Worm (Caenorhabditis elegans) whole organism, L4 larva: ENCODE data around the gene nspc-15.

Source experiments
- F49E8.2 ChIP-seq: sonication (generic microtip); optimal IDR thresholded peaks from 2 replicates; lab custom pipeline; 2016; ENCODE audit warnings: missing compliant biosample characterization, mild to moderate bottlenecking, missing genetic modification characterization, borderline replicate concordance
- R02D3.7 ChIP-seq: fragments of 150-350 bp; sonication (generic microtip); optimal IDR thresholded peaks from 3 replicates; lab custom pipeline; 2014; ENCODE audit warnings: missing biosample characterization, missing genetic modification characterization
- aly-2 ChIP-seq: sonication (generic microtip); optimal IDR thresholded peaks from 2 replicates; lab custom pipeline; 2018; ENCODE audit warnings: missing biosample characterization, missing genetic modification characterization
- ama-1 ChIP-seq: fragments of 150-350 bp; optimal IDR thresholded peaks from 2 replicates; lab custom pipeline; 2014; ENCODE audit warnings: inconsistent platforms, mixed read lengths
- fos-1 ChIP-seq: fragments of 150-350 bp; optimal IDR thresholded peaks from 2 replicates; lab custom pipeline; 2014; ENCODE audit warnings: missing biosample characterization, missing genetic modification characterization
- hlh-30 ChIP-seq: sonication (generic microtip); optimal IDR thresholded peaks from 2 replicates; lab custom pipeline; 2017; ENCODE audit warnings: antibody characterized with exemption, mild to moderate bottlenecking, missing genetic modification characterization, missing compliant biosample characterization; ENCODE audit not compliant: insufficient read depth
- lin-15B ChIP-seq: fragments of 150-350 bp; sonication (generic microtip); optimal IDR thresholded peaks from 3 replicates; lab custom pipeline; 2014; ENCODE audit warnings: missing biosample characterization, missing genetic modification characterization
- lin-39 ChIP-seq: fragments of 150-350 bp; optimal IDR thresholded peaks from 2 replicates; lab custom pipeline; 2014; ENCODE audit warnings: missing biosample characterization, missing genetic modification reagents, missing genetic modification characterization
- mdl-1 ChIP-seq, 2 experiments: fragments of 150-350 bp in 1 of 2; sonication (generic microtip) in 1 of 2; optimal IDR thresholded peaks; 2 replicates each; lab custom pipeline; 2014 to 2017; ENCODE audit warnings: missing biosample characterization in 2 of 2, missing genetic modification characterization in 2 of 2
- nhr-237 ChIP-seq: sonication (generic microtip); optimal IDR thresholded peaks from 2 replicates; lab custom pipeline; 2017; ENCODE audit warnings: missing biosample characterization, missing genetic modification characterization
- pha-4 ChIP-seq, 2 experiments: fragments of 150-350 bp in 1 of 2; fragments of 200-800 bp in 1 of 2; sonication (Bioruptor generic) in 1 of 2; IDR thresholded peaks in 1 of 2; optimal IDR thresholded peaks in 1 of 2; 2 replicates each; pipeline versions ENCODE4 v1.3.6 to Lab custom; 2014 to 2022; ENCODE audit warnings: missing genetic modification characterization in 2 of 2, missing genetic modification reagents in 2 of 2, missing biosample characterization in 1 of 2, missing compliant biosample characterization in 1 of 2
- unc-62 ChIP-seq, 3 experiments: fragments of 150-350 bp in 1 of 3; sonication (generic microtip); optimal IDR thresholded peaks in 2 of 3; peaks in 1 of 3; 1 replicate in 1 of 3; 2 replicates in 2 of 3; lab custom pipeline; 2014 to 2017; ENCODE audit warnings: missing biosample characterization in 3 of 3, missing genetic modification characterization in 3 of 3, missing genetic modification reagents in 3 of 3, missing genotype in 1 of 3
- zag-1 ChIP-seq: fragments of 150-350 bp; optimal IDR thresholded peaks from 2 replicates; lab custom pipeline; 2014; ENCODE audit warnings: missing biosample characterization, missing genetic modification characterization
- ztf-11 ChIP-seq: fragments of 150-350 bp; optimal IDR thresholded peaks from 2 replicates; lab custom pipeline; 2014; ENCODE audit warnings: missing biosample characterization, missing genetic modification characterization

ce11 chrX:12331795-12332194 is 28.7 kb upstream of the nspc-15 start, which contains the start of gene srd-46:
- TF ChIP-seq fos-1, result no peak
- no peak for TF ChIP-seq lin-15B (tag; lab: Kevin White, UChicago)
- TF ChIP-seq mdl-1 (tag; optimal IDR thresholded peaks at IDR 0.05; lab: Kevin White, UChicago), result no peak
- no peak for TF ChIP-seq lin-39 (tag; lab: Kevin White, UChicago)
- TF ChIP-seq zag-1 (tag; lab: Kevin White, UChicago), result no peak
- no peak for TF ChIP-seq aly-2 (tag; lab: Kevin White, UChicago)
- no peak for TF ChIP-seq ama-1 (lab: Kevin White, UChicago)
- TF ChIP-seq unc-62 (GFP tag; optimal IDR thresholded peaks at IDR 0.05 in 1 of 2; lab: Kevin White, UChicago), result no peak
- TF ChIP-seq unc-62 (tag; optimal IDR thresholded peaks at IDR 0.05; lab: Kevin White, UChicago), result no peak
- no peak for TF ChIP-seq hlh-30 (tag; lab: Kevin White, UChicago)
- TF ChIP-seq R02D3.7 (tag; lab: Kevin White, UChicago), result no peak
- TF ChIP-seq pha-4 (GFP tag; IDR thresholded peaks at IDR 0.05; lab: Robert Waterston, UW), result no peak
- no peak for TF ChIP-seq pha-4 (tag; optimal IDR thresholded peaks at IDR 0.05; lab: Kevin White, UChicago)
- no peak for TF ChIP-seq nhr-237 (tag; lab: Kevin White, UChicago)
- no peak for TF ChIP-seq ztf-11 (tag; lab: Kevin White, UChicago)
- no peak for TF ChIP-seq F49E8.2 (tag; lab: Kevin White, UChicago)
